Fruit fly (Drosophila melanogaster): ENCODE data around the gene CG4565.

DNA sequence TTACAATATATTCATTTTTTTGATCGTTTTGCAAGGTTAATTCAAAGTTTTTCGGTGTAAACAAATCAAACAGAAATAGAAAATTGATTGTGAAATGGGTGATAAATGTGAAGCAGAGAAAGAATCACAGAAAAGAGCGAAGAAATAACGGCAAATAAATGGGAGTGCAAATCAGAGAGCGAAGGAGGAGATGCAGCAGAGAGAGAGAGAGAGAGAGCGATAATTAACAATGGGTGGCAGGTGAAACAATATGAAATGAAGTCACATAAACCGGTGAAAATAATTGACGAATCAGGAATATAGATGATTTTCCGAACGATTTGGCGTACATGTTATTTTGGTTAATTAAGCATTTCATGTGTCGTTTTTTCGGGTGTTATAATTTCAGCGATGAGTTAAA, 11.4 kb downstream of the CG4565 start:
- TF ChIP-seq CG9727 (GFP tag; optimal IDR thresholded peaks at IDR 0.05) (no peak), insv (GFP tag; optimal IDR thresholded peaks at IDR 0.05) (no peak), CG11456 (GFP tag; IDR thresholded peaks at IDR 0.05) (no peak), BEAF-32 (GFP tag; optimal IDR thresholded peaks at IDR 0.05) (no peak), CkIIα-i1 (GFP tag; IDR thresholded peaks at IDR 0.05) (no peak)

Measured in whole organism, embryonic.